Fruit fly (Drosophila melanogaster): ENCODE data around the gene prd1.

DNA sequence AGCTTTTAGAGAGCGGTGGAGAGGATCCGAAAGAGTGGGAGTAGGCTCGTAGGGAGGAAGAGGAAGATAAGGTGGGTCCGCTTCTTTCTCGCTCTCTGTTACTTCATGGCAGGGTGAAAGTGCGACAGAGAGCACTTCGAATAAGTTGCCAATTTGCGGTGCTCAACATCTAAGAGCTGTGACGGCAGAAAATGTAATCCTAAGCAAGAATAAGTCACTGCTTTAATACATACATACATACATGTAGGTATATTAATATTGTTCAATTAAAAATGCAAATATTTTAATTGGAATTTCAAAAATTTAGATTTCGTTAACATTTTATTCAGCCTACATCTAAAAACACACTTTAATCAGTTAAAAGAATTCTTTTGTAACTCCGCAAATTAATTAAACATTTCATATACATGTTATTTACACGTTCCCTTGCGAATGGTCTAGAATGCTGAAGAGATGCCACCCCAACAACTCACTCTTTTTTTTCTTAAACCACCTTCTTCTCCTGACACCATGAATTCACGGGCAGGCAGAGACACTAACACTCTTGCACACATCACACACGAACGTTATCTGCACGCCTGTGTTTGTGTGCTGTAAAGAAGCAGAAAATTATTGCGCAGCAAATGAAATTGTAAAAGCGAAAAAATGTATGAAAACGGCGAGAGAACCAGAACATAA, 28.2 kb downstream of the prd1 start:
- TF ChIP-seq psq (optimal IDR thresholded peaks at IDR 0.05): no peak
- no peak for TF ChIP-seq CG8478 (optimal IDR thresholded peaks at IDR 0.05)
- TF ChIP-seq usp (GFP tag; optimal IDR thresholded peaks at IDR 0.05): no peak
- TF ChIP-seq pan (optimal IDR thresholded peaks at IDR 0.05): no peak
- no peak for TF ChIP-seq Dll (optimal IDR thresholded peaks at IDR 0.05)

Measured in whole organism.